Fruit fly (Drosophila melanogaster) whole organism, adult: Measurements from ENCODE around the gene Tace.

Experiments
- CG11617 ChIP-seq: fragments of 200-800 bp; sonication (Bioruptor generic); optimal IDR thresholded peaks from 2 replicates; lab custom pipeline; 2017; ENCODE audit warnings: mild to moderate bottlenecking, missing biosample characterization, missing genetic modification reagents, missing genetic modification characterization
- CG12768 ChIP-seq: fragments of 200-800 bp; sonication (Bioruptor generic); optimal IDR thresholded peaks from 2 replicates; lab custom pipeline; 2017; ENCODE audit warnings: missing biosample characterization, missing genetic modification characterization, mild to moderate bottlenecking, moderate library complexity, missing genetic modification reagents
- CG14711 ChIP-seq: fragments of 200-800 bp; sonication (Bioruptor generic); optimal IDR thresholded peaks from 2 replicates; lab custom pipeline; 2018; ENCODE audit warnings: missing biosample characterization, mild to moderate bottlenecking, missing genetic modification characterization, moderate library complexity
- CG1620 ChIP-seq: fragments of 200-800 bp; sonication (Bioruptor generic); optimal IDR thresholded peaks from 2 replicates; lab custom pipeline; 2016; ENCODE audit warnings: missing biosample characterization, missing genetic modification characterization
- CG33017 ChIP-seq: fragments of 200-800 bp; sonication (Bioruptor generic); optimal IDR thresholded peaks from 2 replicates; lab custom pipeline; 2018; ENCODE audit warnings: missing biosample characterization, mild to moderate bottlenecking, missing genetic modification characterization, moderate library complexity
- CG5204 ChIP-seq: fragments of 200-800 bp; sonication (Bioruptor generic); optimal IDR thresholded peaks from 2 replicates; lab custom pipeline; 2016; ENCODE audit warnings: missing biosample characterization, missing genetic modification characterization
- CG7045 ChIP-seq: fragments of 200-800 bp; sonication (Bioruptor generic); optimal IDR thresholded peaks from 2 replicates; lab custom pipeline; 2017; ENCODE audit warnings: missing biosample characterization, mild to moderate bottlenecking, missing genetic modification characterization
- CG7101 ChIP-seq: fragments of 200-800 bp; sonication (Bioruptor generic); optimal IDR thresholded peaks from 2 replicates; lab custom pipeline; 2018; ENCODE audit warnings: missing biosample characterization, mild to moderate bottlenecking, missing genetic modification characterization, moderate library complexity
- Clk ChIP-seq: fragments of 200-800 bp; sonication (Bioruptor generic); optimal IDR thresholded peaks from 2 replicates; lab custom pipeline; 2017; ENCODE audit warnings: missing biosample characterization, missing genetic modification characterization
- Crg-1 ChIP-seq: fragments of 200-800 bp; sonication (Bioruptor generic); optimal IDR thresholded peaks from 2 replicates; lab custom pipeline; 2016; ENCODE audit warnings: missing biosample characterization, missing genetic modification characterization
- Hr96 ChIP-seq: fragments of 200-800 bp; sonication (Bioruptor generic); optimal IDR thresholded peaks from 2 replicates; lab custom pipeline; 2016; ENCODE audit warnings: missing biosample characterization, missing genetic modification characterization
- Mnt ChIP-seq: fragments of 200-800 bp; sonication (Bioruptor generic); optimal IDR thresholded peaks from 2 replicates; lab custom pipeline; 2016; ENCODE audit warnings: missing biosample characterization, mild to moderate bottlenecking, missing genetic modification characterization
- bab1 ChIP-seq: fragments of 200-800 bp; sonication (Bioruptor generic); optimal IDR thresholded peaks from 3 replicates; lab custom pipeline; 2019; ENCODE audit warnings: missing biosample characterization, mild to moderate bottlenecking, missing genetic modification characterization, moderate library complexity
- cic ChIP-seq: fragments of 200-800 bp; sonication (Bioruptor generic); optimal IDR thresholded peaks from 2 replicates; lab custom pipeline; 2017; ENCODE audit warnings: missing biosample characterization, mild to moderate bottlenecking, missing genetic modification characterization, moderate library complexity
- cnc ChIP-seq, 2 experiments: fragments of >200 bp; optimal IDR thresholded peaks; 2 replicates each; lab custom pipeline; 2017
- kay ChIP-seq: fragments of 200-800 bp; sonication (Bioruptor generic); peaks from one replicate; lab custom pipeline; 2016; ENCODE audit warnings: missing biosample characterization, missing genetic modification characterization, borderline replicate concordance
- ovo ChIP-seq: fragments of 200-800 bp; sonication (Bioruptor generic); optimal IDR thresholded peaks from 2 replicates; lab custom pipeline; 2016; ENCODE audit warnings: missing biosample characterization, missing genetic modification characterization
- pad ChIP-seq: fragments of 200-800 bp; sonication (Bioruptor generic); optimal IDR thresholded peaks from 3 replicates; lab custom pipeline; 2017; ENCODE audit warnings: missing biosample characterization, missing genetic modification characterization, mild to moderate bottlenecking, moderate library complexity, missing genetic modification reagents
- tj ChIP-seq: fragments of 200-800 bp; sonication (Bioruptor generic); optimal IDR thresholded peaks from 3 replicates; lab custom pipeline; 2017; ENCODE audit warnings: missing biosample characterization, mild to moderate bottlenecking, missing genetic modification characterization, moderate library complexity
- toe ChIP-seq: fragments of 200-800 bp; sonication (Bioruptor generic); optimal IDR thresholded peaks from 2 replicates; lab custom pipeline; 2016; ENCODE audit warnings: missing biosample characterization, missing genetic modification characterization

Tace gene

dm6 chr3R:29997607-29998236 lies 2.6 kb upstream of the Tace start, which contains the start of the genes CG15525 and CG11504:
TSS of gene CG15525 (minus strand) at chr3R:29997676.
TSS of gene CG11504 (plus strand) at chr3R:29997900.
- peak; percentile 23 for TF ChIP-seq CG1620 (GFP tag; lab: Kevin White, UChicago)
- TF ChIP-seq CG11617 (GFP tag; lab: Kevin White, UChicago), result no peak
- peak; percentile 55 for TF ChIP-seq bab1 (GFP tag; lab: Kevin White, UChicago)
- TF ChIP-seq CG7101 (tag; lab: Kevin White, UChicago), result peak; percentile 18
- peak; percentile 29 for TF ChIP-seq CG14711
- TF ChIP-seq Mnt (GFP tag; lab: Kevin White, UChicago), result peak; percentile 42

DNA sequence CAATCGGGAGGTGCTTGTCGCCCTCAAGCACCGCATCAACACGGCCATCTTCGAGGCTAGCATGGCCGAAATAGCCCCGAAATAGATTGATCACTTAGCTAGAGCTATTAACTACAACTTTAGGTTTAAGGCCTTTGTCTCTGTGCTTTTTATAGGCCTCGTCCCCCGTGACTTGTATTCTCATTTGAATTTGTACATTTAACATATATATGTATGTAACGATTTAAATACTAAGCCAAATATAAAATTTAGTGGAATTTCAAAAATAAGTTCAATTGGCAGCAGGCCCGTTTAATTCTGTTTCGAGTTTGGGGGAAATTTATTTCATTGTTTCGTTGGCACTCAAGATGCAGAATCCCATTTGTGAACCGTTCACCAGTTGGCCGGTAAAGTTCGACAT lies 835 bp upstream of the Tace start, which contains the start of gene CG34298:
CG34298 (plus strand) TSS at position 301 of the 400 bp plus-strand sequence.
- TF ChIP-seq Crg-1 (GFP tag; lab: Kevin White, UChicago) (no peak), ovo (GFP tag; lab: Kevin White, UChicago) (no peak), Mnt (GFP tag; lab: Kevin White, UChicago) (no peak), CG14711 (no peak)

DNA sequence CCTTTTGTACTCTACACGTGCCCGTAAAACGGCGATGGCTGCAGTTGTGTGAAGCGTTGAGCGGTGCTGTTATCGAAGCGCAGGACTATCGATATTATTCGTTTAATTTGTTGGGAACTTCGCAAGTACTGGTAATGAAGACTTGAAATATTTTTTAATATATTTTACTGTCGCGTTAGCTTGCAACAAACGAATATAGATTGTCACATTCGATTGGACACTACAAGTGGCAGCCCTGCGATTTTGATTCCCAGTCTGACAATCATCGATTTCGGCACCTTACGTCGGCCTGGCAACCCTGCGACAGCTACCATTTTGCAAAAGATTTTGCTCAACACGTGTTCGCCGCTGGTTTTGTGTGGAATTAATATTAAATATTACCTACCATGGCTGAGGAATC lies 4.3 kb downstream of the Tace start, which contains the start of the genes Nlp and Nph:
Nlp (plus strand) TSS at position 138 of the 400 bp plus-strand sequence.
Nph (minus strand) TSS at position 214 of the 400 bp plus-strand sequence.
- peak; percentile 36 for TF ChIP-seq CG12768 (GFP tag; lab: Kevin White, UChicago)
- peak; percentile 9 for TF ChIP-seq CG7045 (GFP tag; lab: Kevin White, UChicago)
- TF ChIP-seq Clk (GFP tag; lab: Kevin White, UChicago), result no peak
- TF ChIP-seq CG1620 (GFP tag; lab: Kevin White, UChicago), result peak; percentile 47
- TF ChIP-seq CG33017 (tag; lab: Kevin White, UChicago), result no peak
- peak; percentile 95 for TF ChIP-seq Mnt (GFP tag; lab: Kevin White, UChicago)
- peak; percentile 93 for TF ChIP-seq CG14711
- TF ChIP-seq kay (GFP tag; lab: Kevin White, UChicago), result no peak
- no peak for TF ChIP-seq ovo (GFP tag; lab: Kevin White, UChicago)
- peak; percentile 13 for TF ChIP-seq cic (GFP tag; lab: Kevin White, UChicago)
- TF ChIP-seq tj (GFP tag; lab: Kevin White, UChicago), result peak; percentile 56
- TF ChIP-seq bab1 (GFP tag; lab: Kevin White, UChicago), result peak; percentile 42
- TF ChIP-seq CG7101 (tag; lab: Kevin White, UChicago), result peak; percentile 31
- peak; percentile 54 for TF ChIP-seq Crg-1 (GFP tag; lab: Kevin White, UChicago)
- TF ChIP-seq toe, result peak; percentile 68
- TF ChIP-seq pad (GFP tag; lab: Kevin White, UChicago), result peak; percentile 30
- TF ChIP-seq CG5204 (GFP tag; lab: Kevin White, UChicago), result no peak
- peak; percentile 22 for TF ChIP-seq CG11617 (GFP tag; lab: Kevin White, UChicago)
- peak; percentile 65 for TF ChIP-seq Hr96 (GFP tag; lab: Kevin White, UChicago)

DNA sequence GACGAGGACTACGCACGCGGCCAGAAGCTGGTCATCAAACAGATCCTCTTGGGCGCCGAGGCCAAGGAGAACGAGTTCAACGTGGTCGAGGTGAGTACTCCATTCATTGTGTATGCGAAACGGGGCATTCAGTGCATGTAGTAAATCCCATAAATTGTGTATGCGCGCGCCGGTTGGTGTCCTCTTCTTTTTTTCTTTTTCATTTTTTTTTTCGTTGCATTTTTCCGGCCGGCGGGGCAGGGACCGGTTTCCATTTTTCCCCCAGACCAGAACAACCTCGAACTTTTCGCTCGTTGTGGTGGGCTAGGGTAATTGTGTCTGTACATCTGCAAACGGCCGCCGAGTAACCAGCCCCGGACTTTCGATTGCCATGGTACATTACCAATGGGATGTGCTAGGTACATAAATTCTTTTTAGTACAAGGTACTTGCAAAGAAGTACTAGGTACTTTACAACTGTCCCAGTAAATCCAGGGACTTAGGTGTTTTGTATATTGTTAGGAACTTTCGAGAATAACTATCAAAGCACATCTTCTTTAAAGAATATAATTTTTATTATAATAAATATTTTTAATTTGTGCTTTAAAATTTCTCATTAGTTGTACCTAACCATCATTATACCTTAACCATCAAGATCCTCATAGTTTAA lies 5.1 kb downstream of the Tace start:
- TF ChIP-seq pad (GFP tag; lab: Kevin White, UChicago) (no peak), CG1620 (GFP tag; lab: Kevin White, UChicago) (no peak), Hr96 (GFP tag; lab: Kevin White, UChicago) (no peak), CG11617 (GFP tag; lab: Kevin White, UChicago) (no peak), CG7101 (tag; lab: Kevin White, UChicago) (no peak), cic (GFP tag; lab: Kevin White, UChicago) (no peak), Mnt (GFP tag; lab: Kevin White, UChicago) (no peak), kay (GFP tag; lab: Kevin White, UChicago) (no peak)

DNA sequence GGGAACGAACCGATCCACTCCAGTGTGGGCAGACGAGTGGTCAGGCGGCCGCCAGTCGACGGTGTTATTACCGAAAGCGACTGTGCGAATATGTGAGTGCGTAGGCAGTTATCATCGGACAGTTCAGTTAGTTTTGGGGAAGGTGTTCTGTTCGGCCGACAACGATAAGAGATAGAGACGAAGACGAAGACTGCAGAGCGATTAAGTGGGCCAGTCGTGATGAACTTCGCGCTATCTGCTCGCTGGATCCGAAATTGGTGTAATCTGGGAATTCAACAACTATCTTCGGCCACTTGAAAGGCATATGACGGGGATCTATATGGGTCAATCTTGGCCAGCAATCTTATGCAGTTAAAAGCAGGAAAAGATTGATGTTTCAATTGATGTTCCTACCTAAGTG lies 8.8 kb downstream of the Tace start, which contains the start of gene CG7912:
CG7912 (minus strand) TSS at position 17 of the 400 bp plus-strand sequence.
- TF ChIP-seq kay (GFP tag; lab: Kevin White, UChicago) (no peak), pad (GFP tag; lab: Kevin White, UChicago) (no peak), CG33017 (tag; lab: Kevin White, UChicago) (no peak), Crg-1 (GFP tag; lab: Kevin White, UChicago) (no peak), toe (no peak), bab1 (GFP tag; lab: Kevin White, UChicago) (no peak), cic (GFP tag; lab: Kevin White, UChicago) (no peak), cnc (optimal IDR thresholded peaks at IDR 0.05; lab: Kevin White, UChicago) (no peak), Mnt (GFP tag; lab: Kevin White, UChicago) (no peak), CG5204 (GFP tag; lab: Kevin White, UChicago) (no peak), tj (GFP tag; lab: Kevin White, UChicago) (no peak), CG14711 (no peak), Clk (GFP tag; lab: Kevin White, UChicago) (no peak), CG1620 (GFP tag; lab: Kevin White, UChicago) (no peak), CG7045 (GFP tag; lab: Kevin White, UChicago) (no peak), CG12768 (GFP tag; lab: Kevin White, UChicago) (no peak), CG11617 (GFP tag; lab: Kevin White, UChicago) (no peak), CG7101 (tag; lab: Kevin White, UChicago) (no peak)
